Fruit fly (Drosophila melanogaster) Kc167 (cell line): Measurements from ENCODE around the gene FoxK.

ENCODE experiments used
- Myc ChIP-seq: fragments of >200 bp; optimal IDR thresholded peaks from 2 replicates; lab custom pipeline; 2017; ENCODE audit warnings: missing external identifiers
- Sin3A ChIP-seq: fragments of >200 bp; optimal IDR thresholded peaks from 2 replicates; lab custom pipeline; 2018; ENCODE audit warnings: missing external identifiers
- h ChIP-seq: fragments of >200 bp; optimal IDR thresholded peaks from 3 replicates; lab custom pipeline; 2018; ENCODE audit warnings: missing external identifiers
- insv ChIP-seq: fragments of >200 bp; optimal IDR thresholded peaks from 3 replicates; lab custom pipeline; 2018; ENCODE audit warnings: missing external identifiers
- psq ChIP-seq: fragments of >200 bp; optimal IDR thresholded peaks from 2 replicates; lab custom pipeline; 2017; ENCODE audit warnings: missing external identifiers
- ttk ChIP-seq: sonication (Bioruptor generic); optimal IDR thresholded peaks from 2 replicates; lab custom pipeline; 2017; ENCODE audit warnings: missing external identifiers

- TF ChIP-seq Sin3A: no peak
- no peak for TF ChIP-seq psq (lab: Kevin White, UChicago)
- no peak for TF ChIP-seq h (lab: Kevin White, UChicago)
- TF ChIP-seq ttk (lab: Kevin White, UChicago): no peak
- TF ChIP-seq insv (lab: Kevin White, UChicago): no peak
- TF ChIP-seq Myc (lab: Kevin White, UChicago): no peak
Measured at dm6 chr3L:11097982-11098663, 22.5 kb downstream of the FoxK start, which contains the start of the genes Irbp18 and APP-BP1.
